Fruit fly (Drosophila melanogaster) whole organism, embryonic: ENCODE data around the gene CG5969.

Source experiments
- B-H2 ChIP-seq: fragments of 200-800 bp; sonication (Bioruptor generic); optimal IDR thresholded peaks from 2 replicates; lab custom pipeline; 2018; ENCODE audit warnings: missing biosample characterization, mild to moderate bottlenecking, missing genetic modification characterization
- BtbVII ChIP-seq: fragments of 200-800 bp; sonication (Bioruptor generic); optimal IDR thresholded peaks from 3 replicates; lab custom pipeline; 2017; ENCODE audit warnings: missing biosample characterization, mild to moderate bottlenecking, missing genetic modification characterization
- CG12155 ChIP-seq: fragments of 200-800 bp; sonication (Bioruptor generic); optimal IDR thresholded peaks from 3 replicates; lab custom pipeline; 2016; ENCODE audit warnings: missing biosample characterization, missing genetic modification characterization
- CG13287 ChIP-seq: fragments of 200-800 bp; sonication (Bioruptor generic); IDR thresholded peaks from 2 replicates; pipeline ENCODE4 v1.3.6; 2022; ENCODE audit warnings: missing biosample characterization, missing genetic modification characterization; ENCODE audit not compliant: partially characterized antibody
- CG15514 ChIP-seq: fragments of 200-800 bp; sonication (Bioruptor generic); optimal IDR thresholded peaks from 3 replicates; lab custom pipeline; 2017; ENCODE audit warnings: missing biosample characterization, missing genetic modification characterization, mild to moderate bottlenecking, moderate library complexity, missing genetic modification reagents
- CG17186 ChIP-seq: fragments of 200-800 bp; sonication (Bioruptor generic); optimal IDR thresholded peaks from 3 replicates; lab custom pipeline; 2017; ENCODE audit warnings: missing biosample characterization, missing genetic modification reagents, missing genetic modification characterization
- CG17912 ChIP-seq: fragments of 200-800 bp; sonication (Bioruptor generic); optimal IDR thresholded peaks from 2 replicates; lab custom pipeline; 2018; ENCODE audit warnings: missing biosample characterization, mild to moderate bottlenecking, missing genetic modification characterization
- CG30020 ChIP-seq: fragments of 200-800 bp; optimal IDR thresholded peaks from 2 replicates; lab custom pipeline; 2019; ENCODE audit warnings: missing biosample characterization, mild to moderate bottlenecking, missing genetic modification characterization, moderate library complexity
- CG33213 ChIP-seq: fragments of 200-800 bp; sonication (Bioruptor generic); optimal IDR thresholded peaks from 3 replicates; lab custom pipeline; 2016; ENCODE audit warnings: missing biosample characterization, missing genetic modification characterization
- CG4820 ChIP-seq: fragments of 200-800 bp; sonication (Bioruptor generic); optimal IDR thresholded peaks from 3 replicates; lab custom pipeline; 2016; ENCODE audit warnings: missing biosample characterization, missing genetic modification characterization
- CG6791 ChIP-seq: fragments of 200-800 bp; sonication (Bioruptor generic); IDR thresholded peaks from 3 replicates; pipeline ENCODE4 v1.3.6; 2022; ENCODE audit warnings: missing biosample characterization, missing genetic modification characterization; ENCODE audit not compliant: partially characterized antibody
- CG6854 ChIP-seq: fragments of 200-800 bp; sonication (Bioruptor generic); optimal IDR thresholded peaks from 3 replicates; lab custom pipeline; 2017; ENCODE audit warnings: missing biosample characterization, mild to moderate bottlenecking, missing genetic modification characterization
- CG7963 ChIP-seq: fragments of 200-800 bp; sonication (Bioruptor generic); IDR thresholded peaks from 3 replicates; pipeline ENCODE4 v1.3.6; 2022; ENCODE audit warnings: missing biosample characterization, missing genetic modification characterization; ENCODE audit not compliant: partially characterized antibody
- CG8924 ChIP-seq: fragments of 200-800 bp; optimal IDR thresholded peaks from 3 replicates; lab custom pipeline; 2019; ENCODE audit warnings: missing biosample characterization, mild to moderate bottlenecking, missing genetic modification characterization, moderate library complexity
- CG9797 ChIP-seq: fragments of 200-800 bp; sonication (Bioruptor generic); optimal IDR thresholded peaks from 3 replicates; lab custom pipeline; 2018; ENCODE audit warnings: missing biosample characterization, mild to moderate bottlenecking, missing genetic modification characterization
- Chrac-16 ChIP-seq: fragments of 200-800 bp; sonication (Bioruptor generic); optimal IDR thresholded peaks from 3 replicates; lab custom pipeline; 2016; ENCODE audit warnings: missing biosample characterization, missing genetic modification characterization
- Dad ChIP-seq: fragments of 200-800 bp; sonication (Bioruptor generic); optimal IDR thresholded peaks from 3 replicates; lab custom pipeline; 2016; ENCODE audit warnings: missing biosample characterization, missing genetic modification characterization
- Dll ChIP-seq: fragments of 200-800 bp; sonication (Bioruptor generic); IDR thresholded peaks from 4 replicates; pipeline ENCODE4 v1.3.6; 2022; ENCODE audit warnings: missing biosample characterization, missing genetic modification characterization; ENCODE audit not compliant: partially characterized antibody
- Dp ChIP-seq: fragments of 200-800 bp; sonication (Bioruptor generic); optimal IDR thresholded peaks from 2 replicates; lab custom pipeline; 2018; ENCODE audit warnings: missing biosample characterization, mild to moderate bottlenecking, missing genetic modification characterization, moderate library complexity
- ERR ChIP-seq: fragments of 200-800 bp; sonication (Bioruptor generic); optimal IDR thresholded peaks from 2 replicates; lab custom pipeline; 2016; ENCODE audit warnings: missing biosample characterization, missing genetic modification characterization
- Ets97D ChIP-seq: fragments of 200-800 bp; sonication (Bioruptor generic); optimal IDR thresholded peaks from 3 replicates; lab custom pipeline; 2016; ENCODE audit warnings: missing biosample characterization, missing genetic modification characterization
- Fer1 ChIP-seq: fragments of 200-800 bp; sonication (Bioruptor generic); optimal IDR thresholded peaks from 2 replicates; lab custom pipeline; 2017; ENCODE audit warnings: missing biosample characterization, mild to moderate bottlenecking, missing genetic modification characterization
- GATAe ChIP-seq: fragments of 200-800 bp; sonication (Bioruptor generic); conservative IDR thresholded peaks from 2 replicates; pipeline ENCODE4 v1.3.6; 2022; ENCODE audit warnings: missing biosample characterization, missing genetic modification characterization
- Hmx ChIP-seq: fragments of 200-800 bp; sonication (Bioruptor generic); optimal IDR thresholded peaks from 2 replicates; lab custom pipeline; 2016; ENCODE audit warnings: missing biosample characterization, missing genetic modification characterization
- MTF-1 ChIP-seq: fragments of 200-800 bp; sonication (Bioruptor generic); optimal IDR thresholded peaks from 2 replicates; lab custom pipeline; 2018; ENCODE audit warnings: missing biosample characterization, mild to moderate bottlenecking, missing genetic modification characterization, borderline replicate concordance
- Sin3A ChIP-seq: fragments of >200 bp; optimal IDR thresholded peaks from 2 replicates; lab custom pipeline; 2018
- Six4 ChIP-seq: fragments of 200-800 bp; sonication (Bioruptor generic); optimal IDR thresholded peaks from 2 replicates; lab custom pipeline; 2016; ENCODE audit warnings: missing biosample characterization, missing genetic modification characterization
- Sry-δ ChIP-seq: fragments of 200-800 bp; sonication (Bioruptor generic); optimal IDR thresholded peaks from 2 replicates; lab custom pipeline; 2016; ENCODE audit warnings: missing biosample characterization, missing genetic modification characterization
- YL-1 ChIP-seq: fragments of 200-800 bp; sonication (Bioruptor generic); optimal IDR thresholded peaks from 3 replicates; lab custom pipeline; 2017; ENCODE audit warnings: missing biosample characterization, mild to moderate bottlenecking, missing genetic modification characterization
- amos ChIP-seq: fragments of 200-800 bp; sonication (Bioruptor generic); IDR thresholded peaks from 2 replicates; pipeline ENCODE4 v1.3.6; 2022; ENCODE audit warnings: missing biosample characterization, missing genetic modification characterization; ENCODE audit not compliant: partially characterized antibody
- bbx ChIP-seq: fragments of 200-800 bp; sonication (Bioruptor generic); IDR thresholded peaks from 2 replicates; pipeline ENCODE4 v1.3.6; 2022; ENCODE audit warnings: missing biosample characterization, missing genetic modification characterization; ENCODE audit not compliant: partially characterized antibody
- en ChIP-seq: fragments of 200-800 bp; sonication (Bioruptor generic); optimal IDR thresholded peaks from 2 replicates; lab custom pipeline; 2016; ENCODE audit warnings: missing biosample characterization, missing genetic modification characterization
- fd3F ChIP-seq: fragments of 200-800 bp; sonication (Bioruptor generic); optimal IDR thresholded peaks from 2 replicates; lab custom pipeline; 2018; ENCODE audit warnings: missing biosample characterization, mild to moderate bottlenecking, missing genetic modification characterization, moderate library complexity
- hbn ChIP-seq: fragments of 200-800 bp; sonication (Bioruptor generic); IDR thresholded peaks from 2 replicates; pipeline ENCODE4 v1.3.6; 2022; ENCODE audit warnings: missing biosample characterization, missing genetic modification characterization; ENCODE audit not compliant: partially characterized antibody
- inv ChIP-seq: fragments of 200-800 bp; sonication (Bioruptor generic); IDR thresholded peaks from 2 replicates; pipeline ENCODE4 v1.3.6; 2022; ENCODE audit warnings: missing biosample characterization, missing genetic modification characterization; ENCODE audit not compliant: partially characterized antibody
- lilli ChIP-seq: fragments of 200-800 bp; sonication (Bioruptor generic); optimal IDR thresholded peaks from 3 replicates; lab custom pipeline; 2016; ENCODE audit warnings: missing biosample characterization, missing genetic modification characterization
- luna ChIP-seq: fragments of 200-800 bp; sonication (Bioruptor generic); optimal IDR thresholded peaks from 2 replicates; lab custom pipeline; 2016; ENCODE audit warnings: missing biosample characterization, missing genetic modification characterization
- maf-S ChIP-seq: fragments of 200-800 bp; sonication (Bioruptor generic); optimal IDR thresholded peaks from 2 replicates; lab custom pipeline; 2016; ENCODE audit warnings: missing biosample characterization, missing genetic modification characterization
- mirr ChIP-seq: fragments of 200-800 bp; sonication (Bioruptor generic); optimal IDR thresholded peaks from 3 replicates; lab custom pipeline; 2018; ENCODE audit warnings: missing biosample characterization, mild to moderate bottlenecking, missing genetic modification characterization
- nmo ChIP-seq: fragments of 200-800 bp; sonication (Bioruptor generic); optimal IDR thresholded peaks from 2 replicates; lab custom pipeline; 2018; ENCODE audit warnings: missing biosample characterization, mild to moderate bottlenecking, missing genetic modification characterization, moderate library complexity
- row ChIP-seq: fragments of 200-800 bp; sonication (Bioruptor generic); IDR thresholded peaks from 3 replicates; pipeline ENCODE4 v1.3.6; 2022; ENCODE audit warnings: missing biosample characterization, missing genetic modification characterization
- sna ChIP-seq: fragments of 200-800 bp; sonication (Bioruptor generic); IDR thresholded peaks from 2 replicates; pipeline ENCODE4 v1.3.6; 2022; ENCODE audit warnings: missing biosample characterization, missing genetic modification characterization; ENCODE audit not compliant: partially characterized antibody
- tin ChIP-seq: fragments of 200-800 bp; sonication (Bioruptor generic); optimal IDR thresholded peaks from 3 replicates; lab custom pipeline; 2016; ENCODE audit warnings: missing biosample characterization, missing genetic modification characterization
- tio ChIP-seq: fragments of 200-800 bp; sonication (Bioruptor generic); optimal IDR thresholded peaks from 2 replicates; lab custom pipeline; 2017; ENCODE audit warnings: missing biosample characterization, missing genetic modification characterization, inconsistent platforms
- vfl ChIP-seq: fragments of 200-800 bp; sonication (Bioruptor generic); optimal IDR thresholded peaks from 2 replicates; lab custom pipeline; 2016; ENCODE audit warnings: missing biosample characterization, missing genetic modification characterization
- vnd ChIP-seq: fragments of 200-800 bp; sonication (Bioruptor generic); IDR thresholded peaks from 3 replicates; pipeline ENCODE4 v1.3.6; 2022; ENCODE audit warnings: missing biosample characterization, missing genetic modification characterization; ENCODE audit not compliant: partially characterized antibody
- vvl ChIP-seq: fragments of 200-800 bp; sonication (Bioruptor generic); IDR thresholded peaks from 2 replicates; pipeline ENCODE4 v1.3.6; 2022; ENCODE audit warnings: missing biosample characterization, missing genetic modification characterization

The CG5969 gene

dm6 chr3L:20432297-20432696 is 41.3 kb upstream of the CG5969 start, which contains the start of the genes Las and Psn (continued):
- TF ChIP-seq tio (GFP tag; lab: Kevin White, UChicago) (no peak), sna (GFP tag; lab: Robert Waterston, UW) (peak; percentile 62; the same call in 1 of the 2 replicates), hbn (GFP tag; lab: Robert Waterston, UW) (peak; percentile 58; the same call in 1 of the 2 replicates), mirr (GFP tag; lab: Kevin White, UChicago) (no peak), CG30020 (tag; lab: Kevin White, UChicago) (peak; percentile 58), Dll (GFP tag; lab: Robert Waterston, UW) (peak; percentile 84), CG17912 (GFP tag; lab: Kevin White, UChicago) (no peak), MTF-1 (GFP tag; lab: Kevin White, UChicago) (no peak), CG12155 (GFP tag; lab: Kevin White, UChicago) (peak; percentile 16), luna (GFP tag; lab: Kevin White, UChicago) (no peak), CG17186 (GFP tag; lab: Kevin White, UChicago) (peak; percentile 62), en (GFP tag; lab: Kevin White, UChicago) (no peak), B-H2 (GFP tag; lab: Kevin White, UChicago) (peak; percentile 7), Fer1 (peak; percentile 3), vvl (peak; percentile 32; the same call in 1 of the 2 replicates), Dad (no peak), amos (peak; percentile 54), CG4820 (GFP tag; lab: Kevin White, UChicago) (no peak), maf-S (GFP tag; lab: Kevin White, UChicago) (no peak), CG13287 (GFP tag; lab: Robert Waterston, UW) (peak; percentile 82), GATAe (GFP tag; lab: Robert Waterston, UW) (no peak), ERR (GFP tag; lab: Kevin White, UChicago) (no peak), vnd (peak; percentile 55; the same call in 1 of the 3 replicates), Sry-δ (GFP tag; lab: Kevin White, UChicago) (peak; percentile 89), CG9797 (peak; percentile 65), nmo (peak; percentile 48), Dp (GFP tag; lab: Kevin White, UChicago) (peak; percentile 61), Hmx (GFP tag; lab: Kevin White, UChicago) (peak; percentile 3), Sin3A (lab: Kevin White, UChicago) (peak; percentile 73), Chrac-16 (GFP tag; lab: Kevin White, UChicago) (peak; percentile 0), YL-1 (GFP tag; lab: Kevin White, UChicago) (peak; percentile 80), CG6854 (no peak), bbx (GFP tag; lab: Robert Waterston, UW) (0 out of 2 replicates have a peak, but pooled peaks have one; percentile 16), CG15514 (peak; percentile 20), CG7963 (no peak), row (peak; percentile 50), BtbVII (GFP tag; lab: Kevin White, UChicago) (no peak), Ets97D (GFP tag; lab: Kevin White, UChicago) (peak; percentile 51), CG8924 (peak; percentile 18), inv (GFP tag; lab: Robert Waterston, UW) (peak; percentile 45; the same call in 1 of the 2 replicates), lilli (GFP tag; lab: Kevin White, UChicago) (peak; percentile 44), Six4 (GFP tag; lab: Kevin White, UChicago) (no peak), tin (GFP tag; lab: Kevin White, UChicago) (peak; percentile 9), fd3F (GFP tag; lab: Kevin White, UChicago) (no peak), CG33213 (GFP tag; lab: Kevin White, UChicago) (peak; percentile 33), vfl (GFP tag; lab: Kevin White, UChicago) (no peak), CG6791 (GFP tag; lab: Robert Waterston, UW) (0 out of 3 replicates have a peak, but pooled peaks have one; percentile 45)
